Worm (Caenorhabditis elegans) whole organism, L1 larva: ENCODE measurements around the gene K11D12.6.

Experiments used
- C04F5.9 ChIP-seq: sonication (generic microtip); optimal IDR thresholded peaks from 2 replicates; lab custom pipeline; 2016; ENCODE audit warnings: missing genetic modification characterization, missing compliant biosample characterization
- C16A3.4 ChIP-seq: fragments of 150-350 bp; optimal IDR thresholded peaks from 2 replicates; lab custom pipeline; 2014; ENCODE audit warnings: missing biosample characterization, missing genetic modification characterization
- C34B4.2 ChIP-seq: sonication (generic microtip); optimal IDR thresholded peaks from 2 replicates; lab custom pipeline; 2017; ENCODE audit warnings: mild to moderate bottlenecking, missing genetic modification characterization, missing compliant biosample characterization
- Y116A8C.19 ChIP-seq: sonication (generic microtip); optimal IDR thresholded peaks from 2 replicates; lab custom pipeline; 2016; ENCODE audit warnings: missing compliant biosample characterization, missing genetic modification characterization, borderline replicate concordance
- aha-1 ChIP-seq: fragments of 150-350 bp; optimal IDR thresholded peaks from 2 replicates; lab custom pipeline; 2014; ENCODE audit warnings: missing biosample characterization, missing genetic modification characterization
- alr-1 ChIP-seq: fragments of 200-800 bp; sonication (Bioruptor generic); optimal IDR thresholded peaks from 2 replicates; lab custom pipeline; 2018; ENCODE audit warnings: borderline replicate concordance, mild to moderate bottlenecking, missing genetic modification characterization, missing compliant biosample characterization
- blmp-1 ChIP-seq: fragments of 150-350 bp; optimal IDR thresholded peaks from 2 replicates; lab custom pipeline; 2014; ENCODE audit warnings: missing biosample characterization, missing genetic modification characterization
- ceh-63 ChIP-seq: fragments of 200-800 bp; sonication (Bioruptor generic); optimal IDR thresholded peaks from 2 replicates; lab custom pipeline; 2018; ENCODE audit warnings: mild to moderate bottlenecking, missing genetic modification characterization, missing compliant biosample characterization
- ceh-8 ChIP-seq: fragments of 200-800 bp; sonication (Bioruptor generic); optimal IDR thresholded peaks from 2 replicates; lab custom pipeline; 2018; ENCODE audit warnings: mild to moderate bottlenecking, missing genetic modification characterization, moderate library complexity, missing compliant biosample characterization
- ceh-82 ChIP-seq, 3 experiments: fragments of 150-350 bp in 1 of 3; sonication (generic microtip) in 2 of 3; optimal IDR thresholded peaks; 2 replicates each; lab custom pipeline; 2014 to 2017; ENCODE audit warnings: missing biosample characterization in 3 of 3, missing genetic modification characterization in 3 of 3
- ceh-90 ChIP-seq: sonication (generic microtip); optimal IDR thresholded peaks from 2 replicates; lab custom pipeline; 2016; ENCODE audit warnings: missing genetic modification characterization, missing compliant biosample characterization
- ces-1 ChIP-seq: fragments of 150-350 bp; optimal IDR thresholded peaks from 2 replicates; lab custom pipeline; 2014; ENCODE audit warnings: missing biosample characterization, missing genetic modification reagents, missing genetic modification characterization
- egl-27 ChIP-seq, 2 experiments: fragments of 150-350 bp in 1 of 2; sonication (generic microtip); optimal IDR thresholded peaks; 3 replicates each; lab custom pipeline; 2017 to 2018; ENCODE audit warnings: missing biosample characterization in 2 of 2, missing genetic modification characterization in 2 of 2, missing genetic modification reagents in 2 of 2
- elt-2 ChIP-seq: sonication (generic microtip); optimal IDR thresholded peaks from 2 replicates; lab custom pipeline; 2016; ENCODE audit warnings: missing genetic modification characterization, mild to moderate bottlenecking, inconsistent platforms, missing compliant biosample characterization, missing genetic modification reagents
- fkh-10 ChIP-seq: sonication (generic microtip); optimal IDR thresholded peaks from 2 replicates; lab custom pipeline; 2017; ENCODE audit warnings: missing biosample characterization, missing genetic modification reagents, missing genetic modification characterization
- fkh-4 ChIP-seq: sonication (generic microtip); optimal IDR thresholded peaks from 2 replicates; lab custom pipeline; 2016; ENCODE audit warnings: missing compliant biosample characterization, missing genetic modification characterization, borderline replicate concordance
- fkh-8 ChIP-seq: sonication (generic microtip); optimal IDR thresholded peaks from 2 replicates; lab custom pipeline; 2016; ENCODE audit warnings: mild to moderate bottlenecking, missing genetic modification characterization, missing compliant biosample characterization
- fos-1 ChIP-seq: fragments of 150-350 bp; optimal IDR thresholded peaks from 2 replicates; lab custom pipeline; 2014; ENCODE audit warnings: missing biosample characterization, missing genetic modification characterization
- grh-1 ChIP-seq: fragments of 200-800 bp; sonication (Bioruptor generic); IDR thresholded peaks from 2 replicates; pipeline ENCODE4 v1.3.6; 2022; ENCODE audit warnings: missing genetic modification reagents, missing genetic modification characterization, missing compliant biosample characterization
- hlh-17 ChIP-seq: fragments of 200-800 bp; sonication (Bioruptor generic); optimal IDR thresholded peaks from 2 replicates; lab custom pipeline; 2018; ENCODE audit warnings: missing genetic modification characterization, mild to moderate bottlenecking, missing compliant biosample characterization, moderate library complexity, borderline replicate concordance
- hlh-4 ChIP-seq: sonication (generic microtip); optimal IDR thresholded peaks from 2 replicates; lab custom pipeline; 2016; ENCODE audit warnings: mild to moderate bottlenecking, missing genetic modification characterization, missing compliant biosample characterization
- hpl-2 ChIP-seq: fragments of 150-350 bp; optimal IDR thresholded peaks from 2 replicates; lab custom pipeline; 2014; ENCODE audit warnings: missing biosample characterization, missing genetic modification reagents, missing genetic modification characterization
- irx-1 ChIP-seq: sonication (generic microtip); optimal IDR thresholded peaks from 2 replicates; lab custom pipeline; 2016; ENCODE audit warnings: missing genetic modification characterization, missing compliant biosample characterization
- lin-13 ChIP-seq: fragments of 150-350 bp; optimal IDR thresholded peaks from 2 replicates; lab custom pipeline; 2014; ENCODE audit warnings: missing biosample characterization, missing genetic modification reagents, missing genetic modification characterization
- lin-35 ChIP-seq, 2 experiments: fragments of 150-350 bp; optimal IDR thresholded peaks; 2 replicates each; lab custom pipeline; 2014; ENCODE audit warnings: missing biosample characterization in 2 of 2, missing genetic modification characterization in 2 of 2, missing genetic modification reagents in 2 of 2
- lir-3 ChIP-seq: sonication (generic microtip); optimal IDR thresholded peaks from 2 replicates; lab custom pipeline; 2016; ENCODE audit warnings: mild to moderate bottlenecking, missing genetic modification characterization, moderate library complexity, missing compliant biosample characterization; ENCODE audit not compliant: poor library complexity
- mab-9 ChIP-seq: fragments of 200-800 bp; sonication (Bioruptor generic); IDR thresholded peaks from 2 replicates; pipeline ENCODE4 v1.3.6; 2022; ENCODE audit warnings: missing genetic modification reagents, missing genetic modification characterization, missing compliant biosample characterization
- mdl-1 ChIP-seq, 2 experiments: fragments of 150-350 bp; optimal IDR thresholded peaks; 2 replicates each; lab custom pipeline; 2014 to 2017; ENCODE audit warnings: missing biosample characterization in 2 of 2, missing genetic modification characterization in 2 of 2, inconsistent platforms in 1 of 2
- mep-1 ChIP-seq: fragments of 150-350 bp; optimal IDR thresholded peaks from 2 replicates; lab custom pipeline; 2014; ENCODE audit warnings: missing biosample characterization, missing genetic modification characterization
- nhr-12 ChIP-seq: sonication (generic microtip); optimal IDR thresholded peaks from 2 replicates; lab custom pipeline; 2017; ENCODE audit warnings: missing biosample characterization, missing genetic modification characterization
- nhr-19 ChIP-seq: fragments of 200-800 bp; sonication (Bioruptor generic); conservative IDR thresholded peaks from 2 replicates; pipeline ENCODE4 v1.3.6; 2022; ENCODE audit warnings: missing genetic modification characterization, missing compliant biosample characterization
- nhr-20 ChIP-seq: sonication (generic microtip); optimal IDR thresholded peaks from 2 replicates; lab custom pipeline; 2016; ENCODE audit warnings: mild to moderate bottlenecking, missing genetic modification characterization, missing compliant biosample characterization
- nhr-237 ChIP-seq: fragments of 150-350 bp; optimal IDR thresholded peaks from 2 replicates; lab custom pipeline; 2014; ENCODE audit warnings: missing biosample characterization, missing genetic modification characterization
- nhr-28 ChIP-seq: fragments of 150-350 bp; optimal IDR thresholded peaks from 2 replicates; lab custom pipeline; 2014; ENCODE audit warnings: missing biosample characterization, missing genetic modification characterization
- nhr-47 ChIP-seq: sonication (generic microtip); optimal IDR thresholded peaks from 2 replicates; lab custom pipeline; 2016; ENCODE audit warnings: mild to moderate bottlenecking, missing genetic modification characterization, moderate library complexity, missing compliant biosample characterization
- nhr-71 ChIP-seq: sonication (generic microtip); optimal IDR thresholded peaks from 2 replicates; lab custom pipeline; 2016; ENCODE audit warnings: mild to moderate bottlenecking, missing genetic modification characterization, moderate library complexity, missing compliant biosample characterization
- nhr-77 ChIP-seq: fragments of 150-350 bp; optimal IDR thresholded peaks from 2 replicates; lab custom pipeline; 2014; ENCODE audit warnings: missing biosample characterization, missing genetic modification characterization
- nhr-84 ChIP-seq: sonication (generic microtip); optimal IDR thresholded peaks from 2 replicates; lab custom pipeline; 2017; ENCODE audit warnings: missing biosample characterization, missing genetic modification characterization
- pag-3 ChIP-seq: sonication (generic microtip); optimal IDR thresholded peaks from 2 replicates; lab custom pipeline; 2017; ENCODE audit warnings: missing genetic modification characterization, mild to moderate bottlenecking, missing compliant biosample characterization, antibody characterized with exemption, borderline replicate concordance; ENCODE audit not compliant: insufficient read depth
- pqm-1 ChIP-seq: sonication (generic microtip); optimal IDR thresholded peaks from 3 replicates; lab custom pipeline; 2017; ENCODE audit warnings: missing biosample characterization, missing genetic modification characterization
- sptf-1 ChIP-seq: fragments of 150-350 bp; optimal IDR thresholded peaks from 2 replicates; lab custom pipeline; 2014; ENCODE audit warnings: missing biosample characterization, missing genetic modification characterization
- swsn-7 ChIP-seq: sonication (generic microtip); optimal IDR thresholded peaks from 2 replicates; lab custom pipeline; 2016; ENCODE audit warnings: missing genetic modification characterization, missing compliant biosample characterization
- tlp-1 ChIP-seq: fragments of 150-350 bp; optimal IDR thresholded peaks from 2 replicates; lab custom pipeline; 2014; ENCODE audit warnings: missing biosample characterization, missing genetic modification characterization
- unc-62 ChIP-seq: fragments of 150-350 bp; optimal IDR thresholded peaks from 2 replicates; lab custom pipeline; 2014; ENCODE audit warnings: missing biosample characterization, missing genetic modification reagents, missing genetic modification characterization
- unc-86 ChIP-seq: sonication (generic microtip); optimal IDR thresholded peaks from 2 replicates; lab custom pipeline; 2016; ENCODE audit warnings: missing genetic modification characterization, missing compliant biosample characterization
- unc-98 ChIP-seq: fragments of 200-800 bp; sonication (Bioruptor generic); IDR thresholded peaks from 2 replicates; pipeline ENCODE4 v1.3.6; 2022; ENCODE audit warnings: missing genetic modification characterization, missing compliant biosample characterization
- xbp-1 ChIP-seq: sonication (generic microtip); optimal IDR thresholded peaks from 2 replicates; lab custom pipeline; 2016; ENCODE audit warnings: missing genetic modification characterization, missing compliant biosample characterization
- zag-1 ChIP-seq: fragments of 150-350 bp; optimal IDR thresholded peaks from 2 replicates; lab custom pipeline; 2014; ENCODE audit warnings: missing biosample characterization, missing genetic modification characterization
- ztf-11 ChIP-seq, 2 experiments: sonication (generic microtip); optimal IDR thresholded peaks; 2 replicates each; lab custom pipeline; 2016 to 2017; ENCODE audit warnings: missing genetic modification characterization in 2 of 2, missing biosample characterization in 1 of 2, missing compliant biosample characterization in 1 of 2

The K11D12.6 gene

ce11 chrV:5035058-5035457 is at the start of gene K11D12.6:
Gene K11D12.6 (minus strand): TSS chrV:5035158.
- TF ChIP-seq nhr-12 (tag; lab: Kevin White, UChicago) (no peak), nhr-237 (tag; lab: Kevin White, UChicago) (no peak), swsn-7 (tag; lab: Kevin White, UChicago) (no peak), mab-9 (GFP tag; lab: Robert Waterston, UW) (no peak), lin-35 (GFP tag; optimal IDR thresholded peaks at IDR 0.05; lab: Kevin White, UChicago) (no peak), irx-1 (tag; lab: Kevin White, UChicago) (no peak), aha-1 (tag; lab: Kevin White, UChicago) (no peak), C16A3.4 (tag; lab: Kevin White, UChicago) (no peak), C34B4.2 (tag; lab: Kevin White, UChicago) (no peak), elt-2 (tag; lab: Kevin White, UChicago) (no peak), pag-3 (no peak), C04F5.9 (tag; lab: Kevin White, UChicago) (no peak), alr-1 (tag; lab: Kevin White, UChicago) (no peak), nhr-84 (tag; lab: Kevin White, UChicago) (no peak), mdl-1 (tag; optimal IDR thresholded peaks at IDR 0.05; lab: Kevin White, UChicago) (no peak), blmp-1 (tag; lab: Kevin White, UChicago) (no peak), hlh-17 (GFP tag; lab: Kevin White, UChicago) (no peak), Y116A8C.19 (tag; lab: Kevin White, UChicago) (no peak)

ce11 chrV:5080853-5081338 is 45.9 kb upstream of the K11D12.6 start, which contains the start of gene Y58A7A.3:
Gene Y58A7A.3 (minus strand): TSS chrV:5080903.
- peak; percentile 28 for TF ChIP-seq fos-1 (tag; lab: Kevin White, UChicago)
- no peak for TF ChIP-seq nhr-84 (tag; lab: Kevin White, UChicago)
- no peak for TF ChIP-seq pqm-1
- no peak for TF ChIP-seq hlh-17 (GFP tag; lab: Kevin White, UChicago)
- peak; percentile 63 for TF ChIP-seq nhr-71 (tag; lab: Kevin White, UChicago)
- TF ChIP-seq nhr-19 (GFP tag; lab: Robert Waterston, UW) = peak; percentile 19; the same call in 1 of the 2 replicates
- TF ChIP-seq ceh-90 (tag; lab: Kevin White, UChicago) = no peak
- peak in 1 of 2 experiments; percentile 71 for TF ChIP-seq lin-35 (GFP tag; optimal IDR thresholded peaks at IDR 0.05; lab: Kevin White, UChicago)
- TF ChIP-seq C34B4.2 (tag; lab: Kevin White, UChicago) = no peak
- TF ChIP-seq ceh-82 (tag; optimal IDR thresholded peaks at IDR 0.05; lab: Kevin White, UChicago) = peak in 2 of 3 experiments; percentile 12 to 71
- no peak for TF ChIP-seq nhr-77 (tag; lab: Kevin White, UChicago)
- TF ChIP-seq lin-13 (GFP tag; lab: Kevin White, UChicago) = no peak
- no peak for TF ChIP-seq ceh-63 (GFP tag; lab: Kevin White, UChicago)
- no peak for TF ChIP-seq ztf-11 (tag; optimal IDR thresholded peaks at IDR 0.05; lab: Kevin White, UChicago)
- no peak for TF ChIP-seq ceh-8 (GFP tag; lab: Kevin White, UChicago)
- no peak for TF ChIP-seq lir-3 (tag; lab: Kevin White, UChicago)
- peak; percentile 31 for TF ChIP-seq irx-1 (tag; lab: Kevin White, UChicago)
- no peak for TF ChIP-seq ces-1
- no peak for TF ChIP-seq fkh-10 (GFP tag; lab: Kevin White, UChicago)
- no peak for TF ChIP-seq elt-2 (tag; lab: Kevin White, UChicago)
- TF ChIP-seq nhr-47 (tag; lab: Kevin White, UChicago) = peak; percentile 31
- TF ChIP-seq sptf-1 (tag; lab: Kevin White, UChicago) = no peak
- TF ChIP-seq mep-1 (tag; lab: Kevin White, UChicago) = peak; percentile 20
- no peak for TF ChIP-seq xbp-1 (tag; lab: Kevin White, UChicago)
- no peak for TF ChIP-seq mab-9 (GFP tag; lab: Robert Waterston, UW)
- TF ChIP-seq hpl-2 (GFP tag; lab: Kevin White, UChicago) = peak; percentile 64
- peak; percentile 11 for TF ChIP-seq nhr-20 (tag; lab: Kevin White, UChicago)
- TF ChIP-seq zag-1 = no peak
- TF ChIP-seq grh-1 (GFP tag; lab: Robert Waterston, UW) = no peak
- TF ChIP-seq fkh-8 (tag; lab: Kevin White, UChicago) = no peak
- TF ChIP-seq hlh-4 (tag; lab: Kevin White, UChicago) = no peak
- no peak for TF ChIP-seq unc-86 (tag; lab: Kevin White, UChicago)
- TF ChIP-seq unc-62 (GFP tag; lab: Kevin White, UChicago) = no peak
- no peak for TF ChIP-seq C04F5.9 (tag; lab: Kevin White, UChicago)
- TF ChIP-seq nhr-28 (tag; lab: Kevin White, UChicago) = no peak
- no peak for TF ChIP-seq tlp-1 (tag; lab: Kevin White, UChicago)
- TF ChIP-seq blmp-1 (tag; lab: Kevin White, UChicago) = peak; percentile 41
- no peak for TF ChIP-seq unc-98 (GFP tag; lab: Robert Waterston, UW)
- TF ChIP-seq fkh-4 (tag; lab: Kevin White, UChicago) = no peak
- no peak for TF ChIP-seq egl-27 (tag; optimal IDR thresholded peaks at IDR 0.05; lab: Kevin White, UChicago)
